Fruit fly (Drosophila melanogaster) whole organism, embryonic: Measurements from ENCODE around the gene CG12171.

Experiments
- fd64A ChIP-seq: fragments of 200-800 bp; sonication (Bioruptor generic); optimal IDR thresholded peaks from 3 replicates; lab custom pipeline; 2018; ENCODE audit warnings: missing biosample characterization, mild to moderate bottlenecking, missing genetic modification characterization
- lola ChIP-seq, 3 experiments: fragments of >200 bp in 2 of 3; fragments of 200-800 bp in 1 of 3; sonication (Bioruptor generic) in 1 of 3; optimal IDR thresholded peaks; 2 replicates each; lab custom pipeline; 2017 to 2019; ENCODE audit warnings: missing biosample characterization in 3 of 3, missing genetic modification characterization in 3 of 3, mild to moderate bottlenecking in 1 of 3, moderate library complexity in 1 of 3
- psq ChIP-seq: fragments of 200-800 bp; sonication (Bioruptor generic); optimal IDR thresholded peaks from 2 replicates; lab custom pipeline; 2017; ENCODE audit warnings: missing biosample characterization, missing genetic modification characterization

DNA sequence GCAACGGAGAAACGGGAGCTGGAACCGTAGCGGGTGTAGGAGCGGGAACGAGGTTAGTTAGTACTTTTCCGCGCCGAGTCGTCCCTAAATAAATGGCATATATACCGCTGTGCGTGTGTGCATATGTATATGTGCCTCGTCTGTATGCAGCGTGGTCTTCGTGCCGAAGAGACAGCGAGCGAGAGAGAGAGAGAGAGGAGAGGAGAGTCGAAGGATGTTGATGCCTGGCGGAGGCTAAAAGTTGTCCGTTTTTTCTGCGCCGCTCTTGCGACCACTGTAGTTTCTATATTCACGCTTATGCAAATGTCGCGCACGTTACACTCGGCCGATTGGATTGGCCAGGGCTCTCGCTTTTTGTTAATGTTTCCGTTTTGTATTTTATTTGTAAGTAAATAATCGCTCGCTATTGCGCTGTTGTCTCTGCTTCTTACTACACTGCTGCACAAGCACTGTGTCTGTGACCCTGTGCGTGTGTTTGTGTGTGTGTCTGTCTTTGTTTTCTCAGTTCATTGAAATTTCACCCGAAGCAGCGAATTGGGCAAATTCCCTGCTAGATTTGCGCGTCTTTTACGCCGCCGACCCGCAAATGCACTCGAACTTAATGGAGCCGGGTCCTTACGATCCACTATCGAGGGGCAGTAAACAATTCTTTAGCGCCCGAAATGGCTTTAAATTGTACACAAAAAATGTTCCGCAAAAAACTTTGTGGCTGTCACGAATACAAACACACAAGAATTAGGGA lies 20.9 kb upstream of the CG12171 start, which contains the start of gene Rga:
- TF ChIP-seq psq (GFP tag; lab: Kevin White, UChicago): no peak
- TF ChIP-seq fd64A: no peak
- no peak for TF ChIP-seq lola (GFP tag; optimal IDR thresholded peaks at IDR 0.05; lab: Kevin White, UChicago)
